Fruit fly (Drosophila melanogaster) Kc167 (cell line): ENCODE results near the gene DNAlig4.

Experiments
- Myc ChIP-seq: fragments of >200 bp; optimal IDR thresholded peaks from 2 replicates; lab custom pipeline; 2017; ENCODE audit warnings: missing external identifiers
- Sin3A ChIP-seq: fragments of >200 bp; optimal IDR thresholded peaks from 2 replicates; lab custom pipeline; 2018; ENCODE audit warnings: missing external identifiers
- h ChIP-seq: fragments of >200 bp; optimal IDR thresholded peaks from 3 replicates; lab custom pipeline; 2018; ENCODE audit warnings: missing external identifiers
- psq ChIP-seq: fragments of >200 bp; optimal IDR thresholded peaks from 2 replicates; lab custom pipeline; 2017; ENCODE audit warnings: missing external identifiers
- ttk ChIP-seq: sonication (Bioruptor generic); optimal IDR thresholded peaks from 2 replicates; lab custom pipeline; 2017; ENCODE audit warnings: missing external identifiers

DNA sequence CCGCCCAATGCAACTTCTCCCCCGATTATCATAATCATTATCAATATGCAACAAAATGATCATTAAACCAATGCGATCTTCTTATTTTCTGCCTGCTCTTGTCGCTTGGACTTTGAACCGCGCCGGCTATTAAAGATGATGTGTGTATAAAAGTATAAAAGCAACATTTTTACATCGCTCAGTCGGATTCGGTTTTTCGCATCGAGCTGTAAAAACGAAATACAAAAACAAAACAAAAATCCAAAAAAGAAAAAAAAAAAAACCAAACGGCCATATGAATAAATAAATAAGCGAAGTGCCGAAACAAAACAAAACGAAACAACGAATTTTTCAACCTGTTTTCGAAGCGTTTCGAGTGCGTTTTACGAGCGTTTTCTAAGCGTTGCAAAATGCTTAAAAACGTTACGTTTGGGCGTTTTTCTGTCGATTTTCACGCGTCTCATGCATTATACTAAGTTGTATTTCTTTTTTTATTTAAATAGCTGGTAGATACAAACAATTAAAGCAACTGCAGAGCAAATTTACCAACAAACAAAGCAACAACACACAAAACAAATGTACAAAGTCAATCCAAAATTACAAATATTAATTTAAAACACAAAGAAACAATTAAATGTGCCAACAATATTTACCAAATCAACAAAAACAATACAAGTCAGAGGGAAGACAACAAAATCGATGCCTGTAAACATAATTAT, 22.8 kb downstream of the DNAlig4 start:
- no peak for TF ChIP-seq h (lab: Kevin White, UChicago)
- no peak for TF ChIP-seq Myc (lab: Kevin White, UChicago)
- TF ChIP-seq Sin3A, result no peak
- no peak for TF ChIP-seq ttk
- no peak for TF ChIP-seq psq (lab: Kevin White, UChicago)
